Fruit fly (Drosophila melanogaster): ENCODE results near the gene Hmx.
A peak's percentile ranks its signal among the peaks of the same experiment; 100 is the strongest.

Gene Hmx

DNA sequence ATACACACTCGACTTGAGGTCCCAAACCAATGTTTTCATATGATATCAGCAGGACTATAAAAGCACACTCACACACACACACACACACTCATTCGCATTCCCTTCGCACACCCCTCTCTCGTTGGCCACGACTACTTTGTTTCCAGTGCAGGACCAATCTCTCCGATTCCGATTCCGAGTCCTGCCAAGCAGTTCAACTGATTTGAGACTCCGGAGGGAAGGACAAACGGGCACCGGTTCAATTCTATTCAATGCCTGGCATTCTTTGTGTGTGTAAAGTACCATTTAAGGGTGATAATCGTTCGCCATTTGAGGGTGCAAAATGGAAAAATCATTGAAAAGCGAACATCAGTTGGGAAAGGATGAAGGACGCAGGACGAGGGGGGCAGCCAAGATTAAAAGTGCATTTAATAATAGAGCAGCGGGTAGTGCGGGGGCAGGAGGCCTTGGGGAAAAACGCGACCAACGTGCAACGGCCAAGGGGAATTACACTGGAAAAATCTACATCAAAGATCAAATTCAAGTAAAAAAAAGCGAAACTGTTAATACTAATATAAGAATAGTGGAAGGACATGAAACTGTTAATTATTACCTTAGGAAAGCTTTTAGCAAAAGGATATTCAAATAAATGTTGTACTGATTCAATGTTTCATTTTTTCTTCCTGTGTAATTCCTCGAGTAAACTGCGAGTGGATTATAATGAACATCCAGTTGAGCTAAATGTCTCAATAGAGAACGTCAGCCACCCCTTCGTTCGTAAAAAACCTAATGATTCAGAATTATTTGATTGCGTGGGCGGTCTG lies 25.1 kb downstream of the Hmx start (continued):
- TF ChIP-seq HLH54F (GFP tag; optimal IDR thresholded peaks at IDR 0.05), result no peak
- TF ChIP-seq bigmax (GFP tag; optimal IDR thresholded peaks at IDR 0.05), result no peak
- TF ChIP-seq Dfd (GFP tag; optimal IDR thresholded peaks at IDR 0.05), result no peak
- TF ChIP-seq sisA (GFP tag; IDR thresholded peaks at IDR 0.05), result peak; percentile 34; the same call in 1 of the 2 replicates
- TF ChIP-seq fd3F (GFP tag; optimal IDR thresholded peaks at IDR 0.05), result no peak
- TF ChIP-seq klu (GFP tag; IDR thresholded peaks at IDR 0.05), result no peak
- TF ChIP-seq her (GFP tag; optimal IDR thresholded peaks at IDR 0.05), result no peak
- peak; percentile 28 for TF ChIP-seq ttk (GFP tag; IDR thresholded peaks at IDR 0.05)
- peak; percentile 60 for TF ChIP-seq CG15696 (tag; optimal IDR thresholded peaks at IDR 0.05)
- TF ChIP-seq run (tag; optimal IDR thresholded peaks at IDR 0.05), result no peak
- TF ChIP-seq CG9797 (GFP tag; optimal IDR thresholded peaks at IDR 0.05), result no peak
- no peak for TF ChIP-seq Aef1 (GFP tag; IDR thresholded peaks at IDR 0.05)
- no peak for TF ChIP-seq psq (GFP tag; optimal IDR thresholded peaks at IDR 0.05)
- peak; percentile 76 for TF ChIP-seq CG14710 (tag; optimal IDR thresholded peaks at IDR 0.05)
- TF ChIP-seq CG10209 (GFP tag; optimal IDR thresholded peaks at IDR 0.05), result peak; percentile 37
- TF ChIP-seq prd (optimal IDR thresholded peaks at IDR 0.05), result no peak
- TF ChIP-seq prd (GFP tag; IDR thresholded peaks at IDR 0.05), result peak; percentile 66; the same call in 2 of the 3 replicates
- no peak for TF ChIP-seq CG6765 (GFP tag; optimal IDR thresholded peaks at IDR 0.05)
- no peak for TF ChIP-seq sna (GFP tag; IDR thresholded peaks at IDR 0.05; ENCODE audit: partially characterized antibody)
- peak; percentile 51 for TF ChIP-seq CoRest (tag; optimal IDR thresholded peaks at IDR 0.05)
- TF ChIP-seq ash1 (GFP tag; optimal IDR thresholded peaks at IDR 0.05), result no peak
- peak in 1 of 2 experiments; percentile 85 for TF ChIP-seq bsh (GFP tag; optimal IDR thresholded peaks at IDR 0.05)
- TF ChIP-seq dati (GFP tag; IDR thresholded peaks at IDR 0.05), result no peak
- TF ChIP-seq Doc2 (GFP tag; IDR thresholded peaks at IDR 0.05), result no peak
- TF ChIP-seq Vsx1 (GFP tag; optimal IDR thresholded peaks at IDR 0.05), result no peak
- TF ChIP-seq oc (tag; optimal IDR thresholded peaks at IDR 0.05), result peak; percentile 78
- peak; percentile 15 for TF ChIP-seq CG8290 (GFP tag; optimal IDR thresholded peaks at IDR 0.05)
- no peak for TF ChIP-seq CG8290 (tag; optimal IDR thresholded peaks at IDR 0.05)
- no peak for TF ChIP-seq sens-2 (GFP tag; IDR thresholded peaks at IDR 0.05)
- peak; percentile 27 for TF ChIP-seq Xbp1 (GFP tag; optimal IDR thresholded peaks at IDR 0.05)
- no peak for TF ChIP-seq CG7745 (tag; optimal IDR thresholded peaks at IDR 0.05)
- no peak for TF ChIP-seq Abd-B (GFP tag; optimal IDR thresholded peaks at IDR 0.05)
- no peak for TF ChIP-seq CG9932 (GFP tag; IDR thresholded peaks at IDR 0.05)
- peak; percentile 57 for TF ChIP-seq grau (tag; optimal IDR thresholded peaks at IDR 0.05)
- TF ChIP-seq Doc3 (GFP tag; IDR thresholded peaks at IDR 0.05; ENCODE audit: partially characterized antibody), result no peak
- no peak for TF ChIP-seq fd102C (GFP tag; optimal IDR thresholded peaks at IDR 0.05)
- no peak for TF ChIP-seq Atf3 (GFP tag; optimal IDR thresholded peaks at IDR 0.05)
- peak; percentile 21 for TF ChIP-seq lab (GFP tag; optimal IDR thresholded peaks at IDR 0.05)
- no peak for TF ChIP-seq Bdp1 (GFP tag; optimal IDR thresholded peaks at IDR 0.05)
- no peak for TF ChIP-seq tio (GFP tag; optimal IDR thresholded peaks at IDR 0.05)
- no peak for TF ChIP-seq Stat92E (GFP tag; optimal IDR thresholded peaks at IDR 0.05)
- TF ChIP-seq Rx (GFP tag; IDR thresholded peaks at IDR 0.05), result no peak
- no peak for TF ChIP-seq hb (GFP tag; IDR thresholded peaks at IDR 0.05; ENCODE audit: partially characterized antibody)
- peak; percentile 71; the same call in 2 of the 3 replicates for TF ChIP-seq ci (GFP tag; IDR thresholded peaks at IDR 0.05)
- no peak for TF ChIP-seq gt (GFP tag; IDR thresholded peaks at IDR 0.05)
- TF ChIP-seq E2f2 (GFP tag; IDR thresholded peaks at IDR 0.05), result no peak
- TF ChIP-seq Hand (GFP tag; optimal IDR thresholded peaks at IDR 0.05), result no peak
- peak; percentile 44 for TF ChIP-seq Asciz (GFP tag; optimal IDR thresholded peaks at IDR 0.05)
- peak; percentile 31; the same call in 1 of the 2 replicates for TF ChIP-seq Ada2b (GFP tag; IDR thresholded peaks at IDR 0.05)
